Worm (Caenorhabditis elegans) whole organism, L3 larva: Measurements from ENCODE around the gene C09F12.2.

Source experiments
- ZK546.5 ChIP-seq: sonication (generic microtip); optimal IDR thresholded peaks from 2 replicates; lab custom pipeline; 2017; ENCODE audit warnings: missing biosample characterization, missing genetic modification characterization
- aly-2 ChIP-seq: fragments of 150-350 bp; optimal IDR thresholded peaks from 2 replicates; lab custom pipeline; 2014; ENCODE audit warnings: missing biosample characterization, missing genetic modification characterization
- ama-1 ChIP-seq: fragments of 150-350 bp; optimal IDR thresholded peaks from 2 replicates; lab custom pipeline; 2018
- ceh-9 ChIP-seq: sonication (generic microtip); optimal IDR thresholded peaks from 2 replicates; lab custom pipeline; 2018; ENCODE audit warnings: missing biosample characterization, missing genetic modification characterization
- egl-27 ChIP-seq: sonication (generic microtip); optimal IDR thresholded peaks from 4 replicates; lab custom pipeline; 2017; ENCODE audit warnings: missing biosample characterization, missing genetic modification reagents, missing genetic modification characterization
- elt-3 ChIP-seq, 3 experiments: fragments of 150-350 bp in 1 of 3; sonication (generic microtip) in 2 of 3; optimal IDR thresholded peaks; 2 replicates in 2 of 3; 4 replicates in 1 of 3; lab custom pipeline; 2014 to 2017; ENCODE audit warnings: missing biosample characterization in 3 of 3, missing genetic modification characterization in 3 of 3
- jun-1 ChIP-seq: fragments of 150-350 bp; optimal IDR thresholded peaks from 2 replicates; lab custom pipeline; 2014; ENCODE audit warnings: missing biosample characterization, missing genetic modification reagents, missing genetic modification characterization
- nhr-77 ChIP-seq: fragments of 150-350 bp; optimal IDR thresholded peaks from 2 replicates; lab custom pipeline; 2014; ENCODE audit warnings: missing biosample characterization, missing genetic modification characterization
- pha-4 ChIP-seq: fragments of 150-350 bp; optimal IDR thresholded peaks from 2 replicates; lab custom pipeline; 2014; ENCODE audit warnings: missing biosample characterization, missing genetic modification reagents, missing genetic modification characterization
- unc-62 ChIP-seq: fragments of 150-350 bp; sonication (generic microtip); optimal IDR thresholded peaks from 4 replicates; lab custom pipeline; 2014; ENCODE audit warnings: missing biosample characterization, missing genetic modification reagents, missing genetic modification characterization

DNA sequence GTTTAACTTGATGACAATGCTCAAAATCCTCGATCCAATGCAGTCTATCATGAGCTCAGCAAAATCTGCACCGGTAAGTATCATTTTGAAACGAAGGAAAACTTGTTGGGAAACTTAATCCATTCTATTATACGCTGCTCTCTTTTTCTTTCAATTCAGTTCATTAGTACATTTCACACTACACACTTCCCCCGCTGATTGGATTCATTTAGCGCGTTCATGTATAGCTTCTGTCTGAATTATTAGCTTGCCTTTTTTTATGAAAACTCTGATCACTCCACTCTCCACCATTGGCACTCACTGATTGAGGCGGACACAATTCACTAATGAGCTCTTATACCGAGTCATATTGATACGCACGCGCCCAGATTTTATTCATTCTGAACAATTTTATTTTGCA lies 15.5 kb upstream of the C09F12.2 start:
- no peak for TF ChIP-seq nhr-77 (tag; lab: Kevin White, UChicago)
- no peak for TF ChIP-seq ZK546.5 (tag; lab: Kevin White, UChicago)
- TF ChIP-seq pha-4 (tag; lab: Kevin White, UChicago) = no peak
- TF ChIP-seq ama-1 (lab: Kevin White, UChicago) = no peak
- no peak for TF ChIP-seq ceh-9 (tag; lab: Kevin White, UChicago)
- no peak for TF ChIP-seq elt-3 (tag; optimal IDR thresholded peaks at IDR 0.05; lab: Kevin White, UChicago)
- no peak for TF ChIP-seq egl-27 (tag; lab: Kevin White, UChicago)
- TF ChIP-seq unc-62 = no peak
- TF ChIP-seq jun-1 (tag; lab: Kevin White, UChicago) = no peak
- TF ChIP-seq aly-2 (tag; lab: Kevin White, UChicago) = no peak
